Fruit fly (Drosophila melanogaster) S2 (cell line): ENCODE results near the gene CG1791.

ENCODE experiments used
- CG8478 ChIP-seq: fragments of >200 bp; optimal IDR thresholded peaks from 2 replicates; lab custom pipeline; 2018
- CTCF ChIP-seq, 2 experiments: fragments of >200 bp; optimal IDR thresholded peaks; 2 replicates each; lab custom pipeline; 2018

DNA sequence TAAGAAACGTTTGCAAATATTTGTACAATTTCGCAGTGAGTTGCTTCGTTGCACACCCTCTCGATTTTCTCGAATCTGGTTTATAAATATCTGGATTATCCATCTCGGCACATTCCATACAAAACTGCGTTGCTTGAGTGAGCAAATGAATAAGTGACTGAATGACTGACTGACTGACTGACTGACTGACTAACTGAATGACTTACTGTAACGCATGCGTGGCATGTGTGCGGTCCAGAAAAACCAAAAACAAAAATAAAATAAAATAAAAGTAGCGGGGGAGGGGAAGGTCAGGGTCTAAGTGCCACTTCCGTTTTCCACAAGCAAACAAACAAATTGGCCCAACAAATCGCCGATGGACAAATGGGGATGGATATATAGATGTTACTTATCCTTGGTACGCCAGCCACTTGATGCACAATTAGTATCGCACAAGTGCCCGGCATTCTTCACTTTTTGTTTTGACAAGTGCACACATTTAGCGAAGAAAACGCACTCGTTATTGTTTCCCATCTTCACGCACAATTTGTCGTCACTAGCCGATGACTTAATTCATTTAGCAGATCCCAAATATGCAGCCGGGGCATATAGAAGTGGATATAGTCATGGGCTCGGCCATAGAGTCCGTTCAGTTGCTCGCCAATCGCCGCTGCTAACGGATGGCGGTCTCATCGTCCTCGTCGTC, 44.0 kb upstream of the CG1791 start, which contains the start of gene CG33557:
- TF ChIP-seq CTCF (optimal IDR thresholded peaks at IDR 0.05; lab: Kevin White, UChicago) (no peak), CG8478 (no peak)
